Worm (Caenorhabditis elegans) whole organism, late embryonic: ENCODE data around the gene C28D4.7.

Source experiments
- C08G9.2 ChIP-seq: sonication (generic microtip); optimal IDR thresholded peaks from 2 replicates; lab custom pipeline; 2016; ENCODE audit warnings: mild to moderate bottlenecking, missing genetic modification characterization, moderate library complexity, missing compliant biosample characterization
- F13H6.1 ChIP-seq: sonication (generic microtip); optimal IDR thresholded peaks from 2 replicates; lab custom pipeline; 2016; ENCODE audit warnings: missing genetic modification characterization, missing compliant biosample characterization
- T23F11.4 ChIP-seq: fragments of 200-800 bp; sonication (Bioruptor generic); optimal IDR thresholded peaks from 2 replicates; lab custom pipeline; 2018; ENCODE audit warnings: mild to moderate bottlenecking, missing genetic modification characterization, missing compliant biosample characterization
- Y22D7AL.16 ChIP-seq: sonication (generic microtip); optimal IDR thresholded peaks from 2 replicates; lab custom pipeline; 2016; ENCODE audit warnings: missing genetic modification characterization, missing compliant biosample characterization
- ceh-14 ChIP-seq: sonication (generic microtip); optimal IDR thresholded peaks from 2 replicates; lab custom pipeline; 2016; ENCODE audit warnings: missing genotype, missing genetic modification characterization, missing compliant biosample characterization
- ceh-19 ChIP-seq: fragments of 200-800 bp; sonication (Bioruptor generic); optimal IDR thresholded peaks from 2 replicates; lab custom pipeline; 2018; ENCODE audit warnings: mild to moderate bottlenecking, missing genetic modification characterization, missing compliant biosample characterization
- ceh-2 ChIP-seq: sonication (generic microtip); optimal IDR thresholded peaks from 2 replicates; lab custom pipeline; 2016; ENCODE audit warnings: missing genotype, missing genetic modification characterization, missing compliant biosample characterization
- ceh-22 ChIP-seq: sonication (generic microtip); optimal IDR thresholded peaks from 2 replicates; lab custom pipeline; 2017; ENCODE audit warnings: missing biosample characterization, missing genetic modification characterization
- ceh-24 ChIP-seq: sonication (generic microtip); optimal IDR thresholded peaks from 2 replicates; lab custom pipeline; 2016; ENCODE audit warnings: mild to moderate bottlenecking, missing genetic modification characterization, missing compliant biosample characterization
- ceh-31 ChIP-seq: sonication (generic microtip); optimal IDR thresholded peaks from 2 replicates; lab custom pipeline; 2016; ENCODE audit warnings: missing genetic modification characterization, missing compliant biosample characterization
- ceh-48 ChIP-seq: sonication (generic microtip); optimal IDR thresholded peaks from 2 replicates; lab custom pipeline; 2016; ENCODE audit warnings: missing genetic modification characterization, inconsistent platforms, missing compliant biosample characterization
- ceh-6 ChIP-seq: fragments of 200-800 bp; sonication (Bioruptor generic); optimal IDR thresholded peaks from 2 replicates; lab custom pipeline; 2018; ENCODE audit warnings: mild to moderate bottlenecking, missing genetic modification characterization, missing compliant biosample characterization
- dmd-4 ChIP-seq: sonication (generic microtip); optimal IDR thresholded peaks from 2 replicates; lab custom pipeline; 2016; ENCODE audit warnings: borderline replicate concordance, missing genetic modification characterization, missing compliant biosample characterization
- dve-1 ChIP-seq: sonication (generic microtip); optimal IDR thresholded peaks from 2 replicates; lab custom pipeline; 2017; ENCODE audit warnings: antibody characterized with exemption, mild to moderate bottlenecking, missing genetic modification characterization, missing compliant biosample characterization
- elt-4 ChIP-seq: sonication (generic microtip); optimal IDR thresholded peaks from 2 replicates; lab custom pipeline; 2016; ENCODE audit warnings: missing genetic modification characterization, missing compliant biosample characterization
- ets-4 ChIP-seq: sonication (generic microtip); optimal IDR thresholded peaks from 2 replicates; lab custom pipeline; 2016; ENCODE audit warnings: missing genetic modification characterization, missing compliant biosample characterization
- fax-1 ChIP-seq: sonication (generic microtip); optimal IDR thresholded peaks from 2 replicates; lab custom pipeline; 2016; ENCODE audit warnings: missing genotype, missing genetic modification characterization, missing compliant biosample characterization
- fkh-10 ChIP-seq: fragments of 150-350 bp; optimal IDR thresholded peaks from 2 replicates; lab custom pipeline; 2014; ENCODE audit warnings: missing biosample characterization, missing genetic modification reagents, missing genetic modification characterization
- fkh-6 ChIP-seq: sonication (generic microtip); optimal IDR thresholded peaks from 2 replicates; lab custom pipeline; 2016; ENCODE audit warnings: missing genetic modification characterization, missing compliant biosample characterization
- gmeb-2 ChIP-seq: sonication (generic microtip); optimal IDR thresholded peaks from 2 replicates; lab custom pipeline; 2016; ENCODE audit warnings: missing genetic modification characterization, inconsistent platforms, missing compliant biosample characterization
- hlh-15 ChIP-seq: sonication (generic microtip); optimal IDR thresholded peaks from 2 replicates; lab custom pipeline; 2016; ENCODE audit warnings: missing genetic modification characterization, missing compliant biosample characterization
- hlh-30 ChIP-seq: sonication (generic microtip); optimal IDR thresholded peaks from 2 replicates; lab custom pipeline; 2017; ENCODE audit warnings: antibody characterized with exemption, missing genetic modification characterization, missing compliant biosample characterization; ENCODE audit not compliant: insufficient read depth
- hlh-8 ChIP-seq: sonication (generic microtip); optimal IDR thresholded peaks from 2 replicates; lab custom pipeline; 2016; ENCODE audit warnings: missing genotype, missing genetic modification characterization, missing compliant biosample characterization
- madf-2 ChIP-seq: sonication (generic microtip); optimal IDR thresholded peaks from 2 replicates; lab custom pipeline; 2017; ENCODE audit warnings: missing genetic modification characterization, missing compliant biosample characterization
- mec-3 ChIP-seq: sonication (generic microtip); optimal IDR thresholded peaks from 2 replicates; lab custom pipeline; 2016; ENCODE audit warnings: borderline replicate concordance, missing genetic modification characterization, missing compliant biosample characterization
- nfya-1 ChIP-seq: sonication (generic microtip); optimal IDR thresholded peaks from 2 replicates; lab custom pipeline; 2017; ENCODE audit warnings: missing genetic modification characterization, mild to moderate bottlenecking, missing compliant biosample characterization, antibody characterized with exemption, moderate library complexity
- nhr-11 ChIP-seq: fragments of 150-350 bp; optimal IDR thresholded peaks from 2 replicates; lab custom pipeline; 2014; ENCODE audit warnings: missing biosample characterization, missing genetic modification characterization
- npax-4 ChIP-seq: sonication (generic microtip); optimal IDR thresholded peaks from 2 replicates; lab custom pipeline; 2016; ENCODE audit warnings: missing genetic modification characterization, missing compliant biosample characterization
- odd-2 ChIP-seq: sonication (generic microtip); optimal IDR thresholded peaks from 2 replicates; lab custom pipeline; 2017; ENCODE audit warnings: antibody characterized with exemption, mild to moderate bottlenecking, missing genetic modification characterization, missing compliant biosample characterization
- pag-3 ChIP-seq: sonication (generic microtip); optimal IDR thresholded peaks from 2 replicates; lab custom pipeline; 2016; ENCODE audit warnings: missing compliant biosample characterization, missing genetic modification characterization, borderline replicate concordance
- pat-9 ChIP-seq: fragments of 200-800 bp; sonication (Bioruptor generic); optimal IDR thresholded peaks from 2 replicates; lab custom pipeline; 2018; ENCODE audit warnings: mild to moderate bottlenecking, missing genetic modification characterization, moderate library complexity, missing compliant biosample characterization
- pax-1 ChIP-seq: fragments of 150-350 bp; optimal IDR thresholded peaks from 2 replicates; lab custom pipeline; 2014; ENCODE audit warnings: missing biosample characterization, missing genetic modification characterization
- pha-2 ChIP-seq: sonication (generic microtip); optimal IDR thresholded peaks from 2 replicates; lab custom pipeline; 2017; ENCODE audit warnings: mild to moderate bottlenecking, missing genetic modification characterization, missing compliant biosample characterization
- pha-4 ChIP-seq: fragments of 150-350 bp; optimal IDR thresholded peaks from 2 replicates; lab custom pipeline; 2018; ENCODE audit warnings: missing biosample characterization, missing genetic modification reagents, missing genetic modification characterization
- pqm-1 ChIP-seq: sonication (generic microtip); optimal IDR thresholded peaks from 2 replicates; lab custom pipeline; 2016; ENCODE audit warnings: missing genetic modification characterization, missing compliant biosample characterization
- rnt-1 ChIP-seq: sonication (generic microtip); optimal IDR thresholded peaks from 2 replicates; lab custom pipeline; 2016; ENCODE audit warnings: missing genetic modification characterization, missing compliant biosample characterization
- sdc-2 ChIP-seq: sonication (generic microtip); optimal IDR thresholded peaks from 2 replicates; lab custom pipeline; 2016; ENCODE audit warnings: missing genotype, missing genetic modification characterization, missing compliant biosample characterization
- sox-2 ChIP-seq: fragments of 200-800 bp; sonication (Bioruptor generic); IDR thresholded peaks from 2 replicates; pipeline ENCODE4 v1.3.6; 2022; ENCODE audit warnings: missing genetic modification reagents, missing genetic modification characterization, missing compliant biosample characterization
- sox-4 ChIP-seq: sonication (generic microtip); optimal IDR thresholded peaks from 2 replicates; lab custom pipeline; 2017; ENCODE audit warnings: mild to moderate bottlenecking, missing genetic modification characterization, inconsistent platforms, missing compliant biosample characterization
- tbx-2 ChIP-seq: sonication (generic microtip); optimal IDR thresholded peaks from 2 replicates; lab custom pipeline; 2016; ENCODE audit warnings: missing genetic modification characterization, missing compliant biosample characterization
- tbx-7 ChIP-seq: sonication (generic microtip); optimal IDR thresholded peaks from 2 replicates; lab custom pipeline; 2016; ENCODE audit warnings: missing genotype, missing genetic modification characterization, missing compliant biosample characterization
- unc-3 ChIP-seq, 2 experiments: fragments of 200-800 bp in 1 of 2; sonication (Bioruptor generic) in 1 of 2; sonication (generic microtip) in 1 of 2; conservative IDR thresholded peaks in 1 of 2; optimal IDR thresholded peaks in 1 of 2; 2 replicates each; pipeline versions ENCODE4 v1.3.6 to Lab custom; 2016 to 2022; ENCODE audit warnings: missing compliant biosample characterization in 2 of 2, missing genetic modification characterization in 2 of 2, missing genetic modification reagents in 1 of 2
- unc-42 ChIP-seq: sonication (generic microtip); optimal IDR thresholded peaks from 2 replicates; lab custom pipeline; 2016; ENCODE audit warnings: missing genotype, missing genetic modification characterization, missing compliant biosample characterization
- zip-5 ChIP-seq: sonication (generic microtip); optimal IDR thresholded peaks from 2 replicates; lab custom pipeline; 2016; ENCODE audit warnings: missing genetic modification characterization, missing compliant biosample characterization
- ztf-16 ChIP-seq: sonication (generic microtip); optimal IDR thresholded peaks from 2 replicates; lab custom pipeline; 2017; ENCODE audit warnings: missing genetic modification characterization, missing compliant biosample characterization

C28D4.7 gene

ce11 chrIV:9778016-9778415 lies 35.1 kb upstream of the C28D4.7 start, which contains the start of gene T13F2.6:
Gene T13F2.6 (plus strand): TSS chrIV:9778321.
- TF ChIP-seq unc-42 (tag; lab: Kevin White, UChicago) (no peak), pqm-1 (no peak), ceh-14 (no peak), mec-3 (tag; lab: Kevin White, UChicago) (no peak), npax-4 (no peak), sdc-2 (tag; lab: Kevin White, UChicago) (no peak), pha-4 (tag; lab: Kevin White, UChicago) (no peak), odd-2 (tag; lab: Kevin White, UChicago) (no peak), sox-2 (GFP tag; lab: Robert Waterston, UW) (no peak), fax-1 (tag; lab: Kevin White, UChicago) (no peak), zip-5 (tag; lab: Kevin White, UChicago) (no peak), ceh-6 (GFP tag; lab: Kevin White, UChicago) (no peak), F13H6.1 (tag; lab: Kevin White, UChicago) (no peak), elt-4 (tag; lab: Kevin White, UChicago) (no peak), fkh-10 (GFP tag; lab: Kevin White, UChicago) (no peak), nhr-11 (tag; lab: Kevin White, UChicago) (no peak), rnt-1 (tag; lab: Kevin White, UChicago) (no peak), gmeb-2 (tag; lab: Kevin White, UChicago) (no peak), fkh-6 (no peak)

DNA sequence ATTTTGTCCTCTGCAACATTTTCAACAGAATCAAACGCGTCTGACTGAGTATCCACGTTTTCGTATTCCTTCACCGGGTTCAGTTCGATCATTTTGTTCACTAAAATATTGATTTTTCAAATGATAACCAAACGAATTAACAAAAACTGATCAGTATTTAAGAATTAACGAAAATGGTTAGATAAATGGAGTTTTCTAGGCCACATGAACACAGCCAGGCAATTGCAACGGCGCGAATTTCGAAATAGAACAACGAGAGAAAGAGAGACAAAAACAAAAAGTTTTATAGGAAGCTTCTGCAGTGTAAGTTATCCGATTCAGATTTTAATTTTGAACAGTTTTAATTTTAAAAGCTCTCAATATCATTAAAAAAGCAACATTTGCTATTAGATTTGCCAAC lies 34.6 kb upstream of the C28D4.7 start, which contains the start of gene sna-2:
Gene sna-2 (minus strand): TSS at position 100 of the 400 bp plus-strand sequence.
- TF ChIP-seq ceh-2 (tag; lab: Kevin White, UChicago) (peak; percentile 69), ets-4 (tag; lab: Kevin White, UChicago) (peak; percentile 66), ceh-24 (no peak), unc-42 (tag; lab: Kevin White, UChicago) (peak; percentile 54), C08G9.2 (peak; percentile 83), pha-4 (tag; lab: Kevin White, UChicago) (no peak), hlh-30 (tag; lab: Kevin White, UChicago) (no peak), rnt-1 (tag; lab: Kevin White, UChicago) (peak; percentile 50), ceh-22 (tag; lab: Kevin White, UChicago) (no peak), ceh-14 (no peak), ceh-6 (GFP tag; lab: Kevin White, UChicago) (no peak), hlh-15 (tag; lab: Kevin White, UChicago) (no peak), dmd-4 (tag; lab: Kevin White, UChicago) (no peak), ceh-48 (no peak), pha-2 (no peak), tbx-2 (peak; percentile 45), nfya-1 (peak; percentile 20), sdc-2 (tag; lab: Kevin White, UChicago) (no peak), pat-9 (no peak), pax-1 (tag; lab: Kevin White, UChicago) (no peak), T23F11.4 (GFP tag; lab: Kevin White, UChicago) (no peak), dve-1 (tag; lab: Kevin White, UChicago) (no peak), madf-2 (no peak), hlh-8 (tag; lab: Kevin White, UChicago) (no peak), sox-2 (GFP tag; lab: Robert Waterston, UW) (no peak), ceh-19 (GFP tag; lab: Kevin White, UChicago) (no peak), sox-4 (tag; lab: Kevin White, UChicago) (no peak), tbx-7 (peak; percentile 37), ztf-16 (tag; lab: Kevin White, UChicago) (no peak), Y22D7AL.16 (tag; lab: Kevin White, UChicago) (no peak), unc-3 (GFP tag; conservative IDR thresholded peaks at IDR 0.05; lab: Robert Waterston, UW) (no peak), unc-3 (tag; optimal IDR thresholded peaks at IDR 0.05; lab: Kevin White, UChicago) (no peak), nhr-11 (tag; lab: Kevin White, UChicago) (no peak), ceh-31 (tag; lab: Kevin White, UChicago) (peak; percentile 92), pag-3 (tag; lab: Kevin White, UChicago) (no peak)
